Worm (Caenorhabditis elegans): Measurements from ENCODE around the gene T13C5.7.

- TF ChIP-seq blmp-1 (tag; optimal IDR thresholded peaks at IDR 0.05) (no peak), mep-1 (tag; optimal IDR thresholded peaks at IDR 0.05) (no peak), ces-1 (GFP tag; optimal IDR thresholded peaks at IDR 0.05) (no peak), nhr-76 (tag; optimal IDR thresholded peaks at IDR 0.05) (no peak), pha-4 (tag; optimal IDR thresholded peaks at IDR 0.05) (no peak), elt-3 (tag; optimal IDR thresholded peaks at IDR 0.05) (no peak)
Measured at ce11 chrX:6167376-6167775, 13.0 kb upstream of the T13C5.7 start.
